Worm (Caenorhabditis elegans): ENCODE data around the gene T02H6.9.
A peak's percentile ranks its signal among the peaks of the same experiment; 100 is the strongest.

T02H6.9 gene

ce11 chrII:678581-678980 lies at the start of gene T02H6.9:
Gene T02H6.9, plus strand, starts transcription at chrII:678881.
- TF ChIP-seq F13C5.2 (tag; optimal IDR thresholded peaks at IDR 0.05) (no peak), tra-4 (tag; optimal IDR thresholded peaks at IDR 0.05) (no peak), aly-1 (tag; optimal IDR thresholded peaks at IDR 0.05) (no peak), flt-1 (GFP tag; IDR thresholded peaks at IDR 0.05) (no peak)

ce11 chrII:629454-629853 lies 49.2 kb upstream of the T02H6.9 start:
- TF ChIP-seq tbx-11 (GFP tag; IDR thresholded peaks at IDR 0.05): 0 out of 2 replicates have a peak, but pooled peaks have one; percentile 46

- no peak for TF ChIP-seq tbx-11 (GFP tag; IDR thresholded peaks at IDR 0.05)
- TF ChIP-seq pes-1 (GFP tag; IDR thresholded peaks at IDR 0.05): no peak
- TF ChIP-seq hnd-1 (tag; optimal IDR thresholded peaks at IDR 0.05): no peak
- TF ChIP-seq B0310.2 (tag; optimal IDR thresholded peaks at IDR 0.05): no peak
- TF ChIP-seq aly-1 (tag; optimal IDR thresholded peaks at IDR 0.05): no peak
- no peak for TF ChIP-seq hmg-4 (GFP tag; optimal IDR thresholded peaks at IDR 0.05)
- no peak for TF ChIP-seq tra-4 (tag; optimal IDR thresholded peaks at IDR 0.05)
- TF ChIP-seq ets-7 (tag; optimal IDR thresholded peaks at IDR 0.05): no peak
Measured at ce11 chrII:633984-634383, 44.7 kb upstream of the T02H6.9 start, which contains the start of gene T04B8.1. Gene T04B8.1, plus strand, starts transcription at chrII:634284.

- TF ChIP-seq flt-1 (GFP tag; IDR thresholded peaks at IDR 0.05): no peak
- TF ChIP-seq scrt-1 (GFP tag; IDR thresholded peaks at IDR 0.05): no peak
- TF ChIP-seq tbx-11 (GFP tag; IDR thresholded peaks at IDR 0.05): no peak
- no peak for TF ChIP-seq ets-7 (tag; optimal IDR thresholded peaks at IDR 0.05)
- TF ChIP-seq sea-1 (GFP tag; conservative IDR thresholded peaks at IDR 0.05): no peak
- TF ChIP-seq aly-1 (tag; optimal IDR thresholded peaks at IDR 0.05): no peak
- TF ChIP-seq hmg-4 (GFP tag; optimal IDR thresholded peaks at IDR 0.05): no peak
- TF ChIP-seq hmbx-1 (tag; optimal IDR thresholded peaks at IDR 0.05): no peak
- TF ChIP-seq F13C5.2 (tag; optimal IDR thresholded peaks at IDR 0.05): no peak
- TF ChIP-seq tra-4 (tag; optimal IDR thresholded peaks at IDR 0.05): no peak
- no peak for TF ChIP-seq ceh-13 (GFP tag; optimal IDR thresholded peaks at IDR 0.05)
- no peak for TF ChIP-seq pes-1 (GFP tag; IDR thresholded peaks at IDR 0.05)
- no peak for TF ChIP-seq ama-1 (optimal IDR thresholded peaks at IDR 0.05)
Measured at ce11 chrII:639467-639866, 39.2 kb upstream of the T02H6.9 start, which contains the start of gene K07E8.6. Gene K07E8.6, minus strand, starts transcription at chrII:639567.

- TF ChIP-seq hnd-1 (tag; optimal IDR thresholded peaks at IDR 0.05): no peak
- 0 out of 2 replicates have a peak, but pooled peaks have one; percentile 26 for TF ChIP-seq scrt-1 (GFP tag; IDR thresholded peaks at IDR 0.05)
- peak; percentile 73 for TF ChIP-seq ceh-36 (tag; optimal IDR thresholded peaks at IDR 0.05)
Measured at ce11 chrII:643733-644132, 34.9 kb upstream of the T02H6.9 start.

- TF ChIP-seq F13C5.2 (tag; optimal IDR thresholded peaks at IDR 0.05) (peak; percentile 34), sea-1 (GFP tag; conservative IDR thresholded peaks at IDR 0.05) (no peak)
Measured at ce11 chrII:650321-651005, 28.2 kb upstream of the T02H6.9 start, which contains the start of the genes K07E8.7 and frpr-14. Gene K07E8.7, minus strand, starts transcription at chrII:650367. Gene frpr-14, plus strand, starts transcription at chrII:650955.

ce11 chrII:651324-651723 lies 27.4 kb upstream of the T02H6.9 start:
- peak; percentile 91 for TF ChIP-seq ceh-36 (tag; optimal IDR thresholded peaks at IDR 0.05)
- TF ChIP-seq B0310.2 (tag; optimal IDR thresholded peaks at IDR 0.05): no peak
- TF ChIP-seq sea-1 (GFP tag; conservative IDR thresholded peaks at IDR 0.05): no peak

- TF ChIP-seq F13C5.2 (tag; optimal IDR thresholded peaks at IDR 0.05) (no peak), ets-7 (tag; optimal IDR thresholded peaks at IDR 0.05) (no peak), ceh-36 (tag; optimal IDR thresholded peaks at IDR 0.05) (no peak), scrt-1 (GFP tag; IDR thresholded peaks at IDR 0.05) (no peak), B0310.2 (tag; optimal IDR thresholded peaks at IDR 0.05) (no peak), hnd-1 (tag; optimal IDR thresholded peaks at IDR 0.05) (no peak), aly-1 (tag; optimal IDR thresholded peaks at IDR 0.05) (no peak), pes-1 (GFP tag; IDR thresholded peaks at IDR 0.05) (no peak), tbx-37 (GFP tag; conservative IDR thresholded peaks at IDR 0.05) (no peak), sea-1 (GFP tag; conservative IDR thresholded peaks at IDR 0.05) (no peak), tbx-11 (GFP tag; IDR thresholded peaks at IDR 0.05) (no peak), ceh-13 (GFP tag; optimal IDR thresholded peaks at IDR 0.05) (no peak), hmg-4 (GFP tag; optimal IDR thresholded peaks at IDR 0.05) (no peak), hmbx-1 (tag; optimal IDR thresholded peaks at IDR 0.05) (no peak)
Measured at ce11 chrII:658369-658768, 20.3 kb upstream of the T02H6.9 start, which contains the start of gene sdz-24. Gene sdz-24, plus strand, starts transcription at chrII:658669.

- TF ChIP-seq sea-1 (GFP tag; conservative IDR thresholded peaks at IDR 0.05) (no peak), ets-7 (tag; optimal IDR thresholded peaks at IDR 0.05) (no peak), ceh-13 (GFP tag; optimal IDR thresholded peaks at IDR 0.05) (no peak), hmbx-1 (tag; optimal IDR thresholded peaks at IDR 0.05) (no peak), aly-1 (tag; optimal IDR thresholded peaks at IDR 0.05) (no peak), flt-1 (GFP tag; IDR thresholded peaks at IDR 0.05) (no peak), B0310.2 (tag; optimal IDR thresholded peaks at IDR 0.05) (no peak), ceh-36 (tag; optimal IDR thresholded peaks at IDR 0.05) (no peak), scrt-1 (GFP tag; IDR thresholded peaks at IDR 0.05) (no peak), hnd-1 (tag; optimal IDR thresholded peaks at IDR 0.05) (no peak), tra-4 (tag; optimal IDR thresholded peaks at IDR 0.05) (no peak), hmg-4 (GFP tag; optimal IDR thresholded peaks at IDR 0.05) (no peak), tbx-11 (GFP tag; IDR thresholded peaks at IDR 0.05) (no peak), ama-1 (optimal IDR thresholded peaks at IDR 0.05) (no peak), tbx-37 (GFP tag; conservative IDR thresholded peaks at IDR 0.05) (no peak), F13C5.2 (tag; optimal IDR thresholded peaks at IDR 0.05) (no peak), pes-1 (GFP tag; IDR thresholded peaks at IDR 0.05) (no peak)
Measured at ce11 chrII:661696-662095, 17.0 kb upstream of the T02H6.9 start, which contains the start of gene sri-45. Gene sri-45, minus strand, starts transcription at chrII:661796.

All from whole organism, early embryonic.